Fruit fly (Drosophila melanogaster): ENCODE measurements around the gene CG10654.

CG10654 gene

dm6 chr3L:12529431-12530007 lies 21.9 kb upstream of the CG10654 start (continued):
- TF ChIP-seq CG6791 (GFP tag; IDR thresholded peaks at IDR 0.05; ENCODE audit: partially characterized antibody) (no peak), pita (GFP tag; optimal IDR thresholded peaks at IDR 0.05) (no peak), Tbp (GFP tag; optimal IDR thresholded peaks at IDR 0.05) (no peak), CG12071 (GFP tag; optimal IDR thresholded peaks at IDR 0.05) (peak; percentile 25), CG9817 (tag; optimal IDR thresholded peaks at IDR 0.05) (no peak), az2 (GFP tag; optimal IDR thresholded peaks at IDR 0.05) (peak; percentile 49), CG4360 (GFP tag; IDR thresholded peaks at IDR 0.05) (0 out of 2 replicates have a peak, but pooled peaks have one; percentile 35), CG6654 (GFP tag; optimal IDR thresholded peaks at IDR 0.05) (peak; percentile 15), sna (GFP tag; IDR thresholded peaks at IDR 0.05; ENCODE audit: partially characterized antibody) (no peak), sqz (GFP tag; optimal IDR thresholded peaks at IDR 0.05) (peak; percentile 55), ranshi (GFP tag; IDR thresholded peaks at IDR 0.05) (peak; percentile 17; the same call in 1 of the 2 replicates), CG12744 (GFP tag; optimal IDR thresholded peaks at IDR 0.05) (no peak), CrebB (tag; optimal IDR thresholded peaks at IDR 0.05) (no peak), CG5953 (GFP tag; IDR thresholded peaks at IDR 0.05) (no peak), HLH54F (GFP tag; optimal IDR thresholded peaks at IDR 0.05) (no peak), CG7372 (GFP tag; IDR thresholded peaks at IDR 0.05) (no peak), CG8944 (GFP tag; optimal IDR thresholded peaks at IDR 0.05) (peak; percentile 53), mam (GFP tag; optimal IDR thresholded peaks at IDR 0.05) (peak; percentile 26), CG34224 (GFP tag; IDR thresholded peaks at IDR 0.05; ENCODE audit: partially characterized antibody) (0 out of 3 replicates have a peak, but pooled peaks have one; percentile 14), tll (GFP tag; optimal IDR thresholded peaks at IDR 0.05) (no peak), CG7928 (GFP tag; optimal IDR thresholded peaks at IDR 0.05) (no peak), knrl (GFP tag; IDR thresholded peaks at IDR 0.05; ENCODE audit: partially characterized antibody) (no peak), CG14667 (GFP tag; IDR thresholded peaks at IDR 0.05) (peak; percentile 41; the same call in 1 of the 2 replicates), Max (GFP tag; optimal IDR thresholded peaks at IDR 0.05) (no peak), sim (GFP tag; IDR thresholded peaks at IDR 0.05) (no peak), CG32767 (GFP tag; IDR thresholded peaks at IDR 0.05) (peak; percentile 58; the same call in 1 of the 2 replicates), Ravus (GFP tag; IDR thresholded peaks at IDR 0.05) (no peak), sc (optimal IDR thresholded peaks at IDR 0.05) (no peak), sc (GFP tag; optimal IDR thresholded peaks at IDR 0.05) (peak; percentile 5), Hr39 (optimal IDR thresholded peaks at IDR 0.05) (no peak), ara (GFP tag; IDR thresholded peaks at IDR 0.05) (peak; percentile 63), yki (optimal IDR thresholded peaks at IDR 0.05) (no peak), otp (GFP tag; IDR thresholded peaks at IDR 0.05) (0 out of 3 replicates have a peak, but pooled peaks have one; percentile 43), CG7271 (tag; optimal IDR thresholded peaks at IDR 0.05) (no peak), Asciz (GFP tag; optimal IDR thresholded peaks at IDR 0.05) (peak; percentile 57), ato (GFP tag; IDR thresholded peaks at IDR 0.05; ENCODE audit: partially characterized antibody) (no peak), pb (GFP tag; optimal IDR thresholded peaks at IDR 0.05) (no peak), CG12391 (tag; optimal IDR thresholded peaks at IDR 0.05) (peak; percentile 21), CG13287 (GFP tag; IDR thresholded peaks at IDR 0.05; ENCODE audit: partially characterized antibody) (no peak), nau (GFP tag; optimal IDR thresholded peaks at IDR 0.05) (peak; percentile 59), H15 (GFP tag; IDR thresholded peaks at IDR 0.05) (0 out of 3 replicates have a peak, but pooled peaks have one; percentile 32), CG15514 (GFP tag; optimal IDR thresholded peaks at IDR 0.05) (peak; percentile 9), unc-4 (GFP tag; IDR thresholded peaks at IDR 0.05; ENCODE audit: partially characterized antibody) (no peak), cas (GFP tag; IDR thresholded peaks at IDR 0.05) (no peak), ttk (GFP tag; IDR thresholded peaks at IDR 0.05) (peak; percentile 50; the same call in 1 of the 2 replicates), CG10147 (GFP tag; optimal IDR thresholded peaks at IDR 0.05) (no peak), run (tag; optimal IDR thresholded peaks at IDR 0.05) (peak; percentile 55), CG4854 (GFP tag; optimal IDR thresholded peaks at IDR 0.05) (no peak), CG9609 (GFP tag; optimal IDR thresholded peaks at IDR 0.05) (no peak), CG4404 (GFP tag; IDR thresholded peaks at IDR 0.05) (0 out of 2 replicates have a peak, but pooled peaks have one; percentile 11)
